Worm (Caenorhabditis elegans) whole organism, mixed stage, embryonic: ENCODE data around the gene F36D3.8.

Experiments used
- M03D4.4 ChIP-seq: sonication (generic microtip); optimal IDR thresholded peaks from 2 replicates; lab custom pipeline; 2017; ENCODE audit warnings: mild to moderate bottlenecking, missing genetic modification characterization, missing compliant biosample characterization
- bed-3 ChIP-seq: fragments of 200-800 bp; sonication (Bioruptor generic); optimal IDR thresholded peaks from 3 replicates; lab custom pipeline; 2018; ENCODE audit warnings: mild to moderate bottlenecking, missing genetic modification characterization, moderate library complexity, missing compliant biosample characterization
- ceh-39 ChIP-seq: fragments of 150-350 bp; optimal IDR thresholded peaks from 2 replicates; lab custom pipeline; 2014; ENCODE audit warnings: missing biosample characterization, missing genetic modification characterization
- ceh-83 ChIP-seq: fragments of 200-800 bp; sonication (Bioruptor generic); optimal IDR thresholded peaks from 2 replicates; lab custom pipeline; 2018; ENCODE audit warnings: mild to moderate bottlenecking, missing genetic modification characterization, missing compliant biosample characterization
- ces-1 ChIP-seq: fragments of 150-350 bp; optimal IDR thresholded peaks from 2 replicates; lab custom pipeline; 2014; ENCODE audit warnings: missing biosample characterization, missing genetic modification reagents, missing genetic modification characterization
- cnd-1 ChIP-seq: fragments of 200-800 bp; sonication (Bioruptor generic); optimal IDR thresholded peaks from 2 replicates; lab custom pipeline; 2018; ENCODE audit warnings: mild to moderate bottlenecking, missing genetic modification characterization, missing compliant biosample characterization
- drap-1 ChIP-seq: fragments of 200-800 bp; sonication (Bioruptor generic); optimal IDR thresholded peaks from 3 replicates; lab custom pipeline; 2018; ENCODE audit warnings: mild to moderate bottlenecking, missing genetic modification characterization, missing compliant biosample characterization
- elt-1 ChIP-seq: sonication (generic microtip); optimal IDR thresholded peaks from 2 replicates; lab custom pipeline; 2017; ENCODE audit warnings: missing genetic modification characterization, mild to moderate bottlenecking, missing compliant biosample characterization, antibody characterized with exemption, moderate library complexity, borderline replicate concordance; ENCODE audit not compliant: insufficient read depth
- flh-1 ChIP-seq: fragments of 200-800 bp; sonication (Bioruptor generic); optimal IDR thresholded peaks from 2 replicates; lab custom pipeline; 2018; ENCODE audit warnings: mild to moderate bottlenecking, missing genetic modification characterization, moderate library complexity, missing compliant biosample characterization
- ham-2 ChIP-seq: fragments of 200-800 bp; sonication (Bioruptor generic); optimal IDR thresholded peaks from 2 replicates; lab custom pipeline; 2018; ENCODE audit warnings: mild to moderate bottlenecking, missing genetic modification characterization, missing compliant biosample characterization
- hlh-1 ChIP-seq: fragments of 150-350 bp; optimal IDR thresholded peaks from 2 replicates; lab custom pipeline; 2014; ENCODE audit warnings: missing biosample characterization, missing genetic modification reagents, missing genetic modification characterization
- lin-13 ChIP-seq: fragments of 150-350 bp; optimal IDR thresholded peaks from 2 replicates; lab custom pipeline; 2014; ENCODE audit warnings: missing biosample characterization, missing genetic modification characterization
- lin-32 ChIP-seq: fragments of 200-800 bp; sonication (Bioruptor generic); optimal IDR thresholded peaks from 2 replicates; lab custom pipeline; 2018; ENCODE audit warnings: mild to moderate bottlenecking, missing genetic modification characterization, missing compliant biosample characterization
- lsy-2 ChIP-seq: fragments of 150-350 bp; optimal IDR thresholded peaks from 2 replicates; lab custom pipeline; 2014; ENCODE audit warnings: missing biosample characterization, missing genetic modification characterization
- mab-5 ChIP-seq: fragments of 150-350 bp; optimal IDR thresholded peaks from 2 replicates; lab custom pipeline; 2014; ENCODE audit warnings: missing biosample characterization, missing genetic modification characterization
- mls-2 ChIP-seq: sonication (generic microtip); optimal IDR thresholded peaks from 2 replicates; lab custom pipeline; 2016; ENCODE audit warnings: mild to moderate bottlenecking, missing genetic modification characterization, moderate library complexity, missing compliant biosample characterization
- nhr-12 ChIP-seq: fragments of 150-350 bp; optimal IDR thresholded peaks from 2 replicates; lab custom pipeline; 2014; ENCODE audit warnings: missing biosample characterization, missing genetic modification characterization
- nhr-237 ChIP-seq: fragments of 150-350 bp; optimal IDR thresholded peaks from 2 replicates; lab custom pipeline; 2014; ENCODE audit warnings: missing biosample characterization, missing genetic modification characterization
- nhr-28 ChIP-seq: fragments of 150-350 bp; optimal IDR thresholded peaks from 2 replicates; lab custom pipeline; 2014; ENCODE audit warnings: missing biosample characterization, missing genetic modification characterization
- nhr-76 ChIP-seq: sonication (generic microtip); optimal IDR thresholded peaks from 2 replicates; lab custom pipeline; 2017; ENCODE audit warnings: missing biosample characterization, missing genetic modification characterization
- pha-4 ChIP-seq: fragments of 150-350 bp; optimal IDR thresholded peaks from 2 replicates; lab custom pipeline; 2018; ENCODE audit warnings: missing biosample characterization, missing genetic modification reagents, missing genetic modification characterization
- sem-2 ChIP-seq: fragments of 200-800 bp; sonication (Bioruptor generic); optimal IDR thresholded peaks from 2 replicates; lab custom pipeline; 2018; ENCODE audit warnings: mild to moderate bottlenecking, missing genetic modification characterization, missing compliant biosample characterization
- snpc-4 ChIP-seq: fragments of 150-350 bp; optimal IDR thresholded peaks from 2 replicates; lab custom pipeline; 2014; ENCODE audit warnings: missing biosample characterization, missing genetic modification characterization
- sptf-1 ChIP-seq: sonication (generic microtip); optimal IDR thresholded peaks from 2 replicates; lab custom pipeline; 2017; ENCODE audit warnings: mild to moderate bottlenecking, missing genetic modification characterization, moderate library complexity, missing compliant biosample characterization
- tbx-8 ChIP-seq: fragments of 200-800 bp; sonication (Bioruptor generic); optimal IDR thresholded peaks from 2 replicates; lab custom pipeline; 2018; ENCODE audit warnings: mild to moderate bottlenecking, missing genetic modification characterization, moderate library complexity, missing compliant biosample characterization
- unc-120 ChIP-seq: sonication (generic microtip); optimal IDR thresholded peaks from 2 replicates; lab custom pipeline; 2017; ENCODE audit warnings: missing genetic modification characterization, missing compliant biosample characterization; ENCODE audit not compliant: poor library complexity, severe bottlenecking
- unc-39 ChIP-seq: fragments of 150-350 bp; optimal IDR thresholded peaks from 2 replicates; lab custom pipeline; 2014; ENCODE audit warnings: missing biosample characterization, missing genetic modification characterization
- unc-62 ChIP-seq: fragments of 150-350 bp; optimal IDR thresholded peaks from 2 replicates; lab custom pipeline; 2014; ENCODE audit warnings: missing biosample characterization, missing genetic modification reagents, missing genetic modification characterization
- zip-8 ChIP-seq: fragments of 150-350 bp; optimal IDR thresholded peaks from 2 replicates; lab custom pipeline; 2014; ENCODE audit warnings: missing biosample characterization, missing genetic modification characterization

Gene F36D3.8

ce11 chrV:16568056-16568455, 41.1 kb downstream of the F36D3.8 start:
- no peak for TF ChIP-seq nhr-28 (tag; lab: Kevin White, UChicago)
- no peak for TF ChIP-seq unc-62 (GFP tag; lab: Kevin White, UChicago)
- TF ChIP-seq zip-8 (tag; lab: Kevin White, UChicago): no peak
- TF ChIP-seq ham-2 (GFP tag; lab: Kevin White, UChicago): no peak
- TF ChIP-seq sptf-1 (tag; lab: Kevin White, UChicago): no peak
- no peak for TF ChIP-seq ces-1
- TF ChIP-seq nhr-76 (tag; lab: Kevin White, UChicago): no peak
- no peak for TF ChIP-seq mls-2
- TF ChIP-seq ceh-39: no peak
- TF ChIP-seq unc-120: no peak
- TF ChIP-seq ceh-83: no peak

- TF ChIP-seq cnd-1 (tag; lab: Kevin White, UChicago) (no peak), unc-39 (no peak), tbx-8 (GFP tag; lab: Kevin White, UChicago) (no peak), lin-32 (GFP tag; lab: Kevin White, UChicago) (no peak), zip-8 (tag; lab: Kevin White, UChicago) (no peak), unc-120 (no peak), unc-62 (GFP tag; lab: Kevin White, UChicago) (no peak), drap-1 (no peak), sem-2 (GFP tag; lab: Kevin White, UChicago) (no peak), mls-2 (no peak), ham-2 (GFP tag; lab: Kevin White, UChicago) (no peak), nhr-76 (tag; lab: Kevin White, UChicago) (no peak), lsy-2 (tag; lab: Kevin White, UChicago) (no peak)
These were observed 43.7 kb downstream of the F36D3.8 start, which contains the start of gene nhr-233 for ce11 chrV:16570697-16571096. Gene nhr-233 (minus strand): TSS chrV:16570797.

- TF ChIP-seq M03D4.4 (tag; lab: Kevin White, UChicago) (no peak), flh-1 (GFP tag; lab: Kevin White, UChicago) (no peak), nhr-237 (tag; lab: Kevin White, UChicago) (no peak), unc-39 (no peak), ces-1 (no peak), ceh-83 (no peak), drap-1 (no peak), mls-2 (no peak), mab-5 (tag; lab: Kevin White, UChicago) (no peak), nhr-12 (tag; lab: Kevin White, UChicago) (no peak), sem-2 (GFP tag; lab: Kevin White, UChicago) (no peak), snpc-4 (no peak), lsy-2 (tag; lab: Kevin White, UChicago) (no peak), zip-8 (tag; lab: Kevin White, UChicago) (no peak)
These were observed 46.2 kb downstream of the F36D3.8 start, which contains the start of gene str-149 for ce11 chrV:16573168-16573567. Gene str-149 (plus strand): TSS chrV:16573468.

ce11 chrV:16575900-16576299, 48.9 kb downstream of the F36D3.8 start, which contains the start of gene str-151:
Gene str-151 (plus strand): TSS chrV:16576200.
- TF ChIP-seq hlh-1 (tag; lab: Kevin White, UChicago) (no peak), bed-3 (GFP tag; lab: Kevin White, UChicago) (no peak), mab-5 (tag; lab: Kevin White, UChicago) (no peak), tbx-8 (GFP tag; lab: Kevin White, UChicago) (no peak), M03D4.4 (tag; lab: Kevin White, UChicago) (no peak), flh-1 (GFP tag; lab: Kevin White, UChicago) (no peak), elt-1 (no peak), pha-4 (tag; lab: Kevin White, UChicago) (no peak), lin-13 (tag; lab: Kevin White, UChicago) (no peak)
